Worm (Caenorhabditis elegans) whole organism, early embryonic: Measurements from ENCODE around the gene fbf-1.

Experiments
- B0310.2 ChIP-seq: sonication (generic microtip); optimal IDR thresholded peaks from 2 replicates; lab custom pipeline; 2016; ENCODE audit warnings: mild to moderate bottlenecking, missing genetic modification characterization, missing compliant biosample characterization
- tbx-11 ChIP-seq: fragments of 200-800 bp; sonication (Bioruptor generic); IDR thresholded peaks from 2 replicates; pipeline ENCODE4 v1.3.6; 2022; ENCODE audit warnings: missing genetic modification characterization, missing compliant biosample characterization
- tbx-37 ChIP-seq: fragments of 200-800 bp; sonication (Bioruptor generic); conservative IDR thresholded peaks from 2 replicates; pipeline ENCODE4 v1.3.6; 2022; ENCODE audit warnings: missing genetic modification reagents, missing genetic modification characterization, missing compliant biosample characterization

DNA sequence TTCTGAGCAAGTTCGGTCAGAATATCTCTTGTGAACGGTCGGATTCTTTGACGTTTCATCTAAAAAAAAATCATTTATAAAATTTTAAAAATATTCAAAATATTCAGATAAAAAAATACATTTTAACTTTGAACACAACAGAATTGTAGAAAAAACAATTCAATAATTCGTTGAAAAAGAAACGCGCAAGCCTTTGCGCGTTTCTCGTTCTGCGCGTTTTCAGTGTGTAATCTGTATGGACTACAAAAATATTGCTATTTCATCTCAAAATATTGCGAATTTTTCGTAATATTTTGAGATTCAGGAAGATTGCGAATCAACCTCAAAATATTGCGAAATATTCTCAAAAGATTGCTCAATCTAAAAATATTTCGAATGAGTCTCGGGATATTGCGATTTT, 24.7 kb downstream of the fbf-1 start, which contains the start of gene R12C12.7:
- TF ChIP-seq B0310.2 (tag; lab: Kevin White, UChicago), result no peak
- TF ChIP-seq tbx-37 (GFP tag; lab: Robert Waterston, UW), result no peak
- TF ChIP-seq tbx-11 (GFP tag; lab: Robert Waterston, UW), result 0 out of 2 replicates have a peak, but pooled peaks have one; percentile 26
